Worm (Caenorhabditis elegans) whole organism, midembryonic: ENCODE data around the gene Y46G5A.23.

Experiments
- cog-1 ChIP-seq: sonication (generic microtip); optimal IDR thresholded peaks from 2 replicates; lab custom pipeline; 2016; ENCODE audit warnings: missing genetic modification characterization, missing compliant biosample characterization
- flt-1 ChIP-seq: fragments of 200-800 bp; sonication (Bioruptor generic); IDR thresholded peaks from 2 replicates; pipeline ENCODE4 v1.3.6; 2022; ENCODE audit warnings: missing genetic modification characterization, missing compliant biosample characterization
- klf-2 ChIP-seq: fragments of 200-800 bp; sonication (Bioruptor generic); conservative IDR thresholded peaks from 2 replicates; pipeline ENCODE4 v1.3.6; 2022; ENCODE audit warnings: missing genetic modification reagents, missing genetic modification characterization, missing compliant biosample characterization
- med-1 ChIP-seq: sonication (generic microtip); optimal IDR thresholded peaks from 2 replicates; lab custom pipeline; 2017; ENCODE audit warnings: missing genetic modification characterization, mild to moderate bottlenecking, missing compliant biosample characterization, antibody characterized with exemption, missing genetic modification reagents; ENCODE audit not compliant: insufficient read depth
- ref-1 ChIP-seq: fragments of 200-800 bp; sonication (Bioruptor generic); conservative IDR thresholded peaks from 2 replicates; pipeline ENCODE4 v1.3.6; 2022; ENCODE audit warnings: missing genetic modification reagents, missing genetic modification characterization, missing compliant biosample characterization
- tab-1 ChIP-seq: fragments of 200-800 bp; sonication (Bioruptor generic); IDR thresholded peaks from 2 replicates; pipeline ENCODE4 v1.3.6; 2022; ENCODE audit warnings: missing genetic modification characterization, missing compliant biosample characterization
- ztf-23 ChIP-seq: fragments of 200-800 bp; sonication (Bioruptor generic); IDR thresholded peaks from 2 replicates; pipeline ENCODE4 v1.3.6; 2022; ENCODE audit warnings: missing genetic modification reagents, missing genetic modification characterization, missing compliant biosample characterization

DNA sequence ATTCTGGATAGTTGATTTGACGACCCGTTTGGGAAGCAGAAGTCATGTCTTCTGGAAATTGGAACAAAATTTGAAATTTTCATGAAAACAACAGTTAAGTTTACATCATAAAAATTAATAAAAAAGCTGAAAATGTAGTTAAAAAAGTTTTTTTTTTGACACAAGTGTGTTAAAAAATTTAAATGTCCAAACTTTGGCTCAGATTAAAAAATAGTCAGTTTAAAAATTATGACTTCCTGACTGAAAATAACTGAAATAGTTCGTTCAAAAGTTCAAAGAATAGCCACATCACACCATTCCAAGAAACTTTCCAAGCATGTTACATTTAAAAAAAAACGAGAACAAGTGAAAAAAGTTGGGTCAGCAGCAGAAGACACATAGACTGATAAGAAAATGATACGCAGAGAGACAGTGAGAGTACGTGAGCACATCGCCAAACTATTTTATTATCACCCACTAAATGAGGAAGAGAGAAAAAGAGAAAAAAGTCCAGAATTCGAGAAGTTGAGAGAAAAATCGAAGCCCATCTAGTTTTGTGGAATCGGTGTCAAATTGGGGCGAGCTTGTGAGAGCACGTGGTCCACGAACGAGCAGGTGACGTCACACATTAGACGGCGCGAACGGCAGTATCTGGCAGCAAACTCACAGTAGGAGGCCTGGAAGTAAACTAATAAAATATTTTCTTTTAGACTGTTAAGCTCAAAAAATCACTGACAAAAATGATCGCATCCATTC lies 12.2 kb downstream of the Y46G5A.23 start, which contains the start of gene acl-7:
- no peak for TF ChIP-seq klf-2
- TF ChIP-seq med-1 (GFP tag; lab: Kevin White, UChicago): no peak
- TF ChIP-seq tab-1 (GFP tag; lab: Robert Waterston, UW): no peak
- no peak for TF ChIP-seq ref-1 (GFP tag; lab: Robert Waterston, UW)
- no peak for TF ChIP-seq flt-1 (GFP tag; lab: Robert Waterston, UW)
- TF ChIP-seq cog-1 (tag; lab: Kevin White, UChicago): no peak
- TF ChIP-seq ztf-23 (GFP tag; lab: Robert Waterston, UW): no peak
